Worm (Caenorhabditis elegans): ENCODE measurements around the gene M03F8.6.

The M03F8.6 gene

DNA sequence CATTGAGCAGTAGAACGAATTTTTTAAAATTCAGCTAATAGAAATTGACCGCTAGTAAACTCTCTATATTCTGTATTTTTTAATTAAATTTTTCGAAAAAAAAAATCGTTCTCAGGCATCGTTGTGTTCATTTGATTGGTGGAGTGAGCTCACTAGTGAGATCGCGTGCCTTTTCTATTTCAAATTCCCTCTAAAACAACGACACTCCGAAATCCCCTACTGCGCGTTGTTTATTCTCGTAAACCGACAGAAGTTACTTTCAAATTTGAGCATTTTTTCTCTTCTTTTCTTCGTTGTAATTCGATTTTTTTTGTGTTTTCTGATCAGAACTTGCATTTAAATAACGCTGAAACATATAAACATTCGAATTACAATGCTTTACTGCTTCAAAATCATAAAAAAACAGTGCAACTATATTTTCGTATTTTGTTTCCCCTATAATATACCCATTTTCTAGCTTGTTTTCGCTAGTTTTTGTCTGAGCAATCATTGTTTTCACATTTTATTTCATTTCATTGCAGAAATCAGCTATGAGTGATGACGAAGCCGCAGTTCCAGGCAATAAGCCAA, 15.1 kb downstream of the M03F8.6 start, which contains the start of gene syf-3:
Gene syf-3, plus strand, starts transcription at position 520 of the 570 bp plus-strand sequence.
- TF ChIP-seq nhr-25 (tag; optimal IDR thresholded peaks at IDR 0.05) (no peak), gmeb-1 (tag; optimal IDR thresholded peaks at IDR 0.05) (peak; percentile 99), ZK546.5 (tag; optimal IDR thresholded peaks at IDR 0.05) (no peak), unc-55 (GFP tag; optimal IDR thresholded peaks at IDR 0.05) (peak; percentile 76), lsy-2 (tag; optimal IDR thresholded peaks at IDR 0.05) (peak; percentile 69 to 73), crh-2 (tag; optimal IDR thresholded peaks at IDR 0.05) (peak; percentile 18), nhr-21 (tag; optimal IDR thresholded peaks at IDR 0.05) (no peak), sma-3 (GFP tag; optimal IDR thresholded peaks at IDR 0.05) (peak; percentile 24), C34F6.9 (tag; optimal IDR thresholded peaks at IDR 0.05) (peak; percentile 60), R02D3.7 (tag; optimal IDR thresholded peaks at IDR 0.05) (peak; percentile 63)

DNA sequence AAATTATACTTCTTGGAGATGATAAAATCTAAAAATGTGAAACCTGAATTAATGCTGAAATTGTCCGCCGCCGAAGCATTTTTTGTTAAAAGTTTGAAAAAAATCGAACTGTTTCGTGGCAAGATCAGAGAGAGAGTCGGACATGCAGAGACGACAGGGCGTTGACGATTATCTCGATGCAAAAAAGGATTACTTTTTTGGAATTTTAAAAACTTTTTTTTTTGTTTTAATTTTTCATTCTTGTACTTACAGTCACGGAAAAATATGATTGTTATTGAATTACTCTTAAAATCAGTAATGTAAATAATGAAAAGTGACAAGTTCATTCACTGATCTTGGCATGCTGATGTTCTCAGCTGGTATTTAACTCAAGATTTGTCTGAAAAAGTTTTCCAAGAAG, 18.0 kb downstream of the M03F8.6 start, which contains the start of the genes M03F8.5 and M03F8.7:
Gene M03F8.5, minus strand, starts transcription at position 101 of the 400 bp plus-strand sequence.
Gene M03F8.7, plus strand, starts transcription at position 249 of the 400 bp plus-strand sequence.
- TF ChIP-seq skn-1 (tag; optimal IDR thresholded peaks at IDR 0.05) (no peak), R02D3.7 (tag; optimal IDR thresholded peaks at IDR 0.05) (no peak), nhr-6 (tag; optimal IDR thresholded peaks at IDR 0.05) (no peak), lin-11 (tag; optimal IDR thresholded peaks at IDR 0.05) (no peak), egl-27 (tag; optimal IDR thresholded peaks at IDR 0.05) (no peak), ztf-1 (GFP tag; conservative IDR thresholded peaks at IDR 0.05) (no peak), crh-2 (tag; optimal IDR thresholded peaks at IDR 0.05) (no peak), mab-5 (tag; optimal IDR thresholded peaks at IDR 0.05) (no peak), ztf-11 (tag; optimal IDR thresholded peaks at IDR 0.05) (no peak), ztf-4 (tag; optimal IDR thresholded peaks at IDR 0.05) (no peak), elt-1 (tag; optimal IDR thresholded peaks at IDR 0.05) (no peak), peb-1 (tag; optimal IDR thresholded peaks at IDR 0.05) (no peak), mdl-1 (tag; optimal IDR thresholded peaks at IDR 0.05) (no peak), fos-1 (tag; optimal IDR thresholded peaks at IDR 0.05) (no peak), sma-9 (GFP tag; optimal IDR thresholded peaks at IDR 0.05) (no peak), sma-9 (tag; optimal IDR thresholded peaks at IDR 0.05) (no peak), nhr-129 (tag; optimal IDR thresholded peaks at IDR 0.05) (no peak), lin-39 (tag; optimal IDR thresholded peaks at IDR 0.05) (no peak), elt-3 (tag; optimal IDR thresholded peaks at IDR 0.05) (no peak)

DNA sequence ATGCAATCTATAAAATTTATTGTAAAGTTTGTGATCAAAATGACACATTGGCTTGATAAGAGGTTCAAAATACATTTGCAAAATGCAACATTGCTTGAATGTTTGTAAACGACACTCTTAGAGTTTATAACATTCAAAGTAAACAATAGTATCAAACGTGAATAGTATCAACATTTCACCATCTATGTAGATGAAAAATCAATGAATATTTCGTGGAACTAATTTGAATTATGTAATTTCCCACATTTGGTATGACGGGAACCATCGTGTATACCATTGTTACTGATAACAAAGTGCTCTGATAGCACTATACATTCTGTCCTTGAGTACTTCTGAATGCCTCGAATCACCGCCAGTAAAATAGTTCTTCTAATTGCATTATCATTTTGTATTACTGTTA, 24.1 kb downstream of the M03F8.6 start, which contains the start of gene galt-1:
Gene galt-1, plus strand, starts transcription at position 318 of the 400 bp plus-strand sequence.
- TF ChIP-seq mdl-1 (tag; optimal IDR thresholded peaks at IDR 0.05) = no peak
- TF ChIP-seq gmeb-1 (tag; optimal IDR thresholded peaks at IDR 0.05) = peak; percentile 0
- no peak for TF ChIP-seq unc-62 (GFP tag; optimal IDR thresholded peaks at IDR 0.05)
- TF ChIP-seq fos-1 (tag; optimal IDR thresholded peaks at IDR 0.05) = peak; percentile 50
- no peak for TF ChIP-seq nhr-11 (tag; optimal IDR thresholded peaks at IDR 0.05)
- peak; percentile 17 for TF ChIP-seq crh-2 (tag; optimal IDR thresholded peaks at IDR 0.05)
- no peak for TF ChIP-seq alr-1 (tag; optimal IDR thresholded peaks at IDR 0.05)

DNA sequence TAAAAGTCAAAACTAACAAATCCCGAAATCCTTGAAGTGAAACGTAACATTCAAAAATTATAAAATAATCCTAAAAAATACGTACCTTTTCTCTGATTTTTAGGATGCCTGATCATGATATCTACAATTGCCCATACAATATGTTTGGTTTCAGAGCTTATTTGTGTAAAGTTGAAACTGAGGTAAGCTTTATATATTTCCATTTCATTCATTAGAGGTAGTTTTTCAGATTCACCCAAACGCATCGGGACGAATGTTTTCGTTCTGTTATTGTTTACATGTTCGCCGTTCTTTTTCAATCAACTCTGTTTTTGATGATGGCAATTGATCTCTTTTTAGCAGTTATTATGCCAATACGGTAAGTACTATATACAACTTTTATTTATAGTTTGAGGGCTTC, 26.6 kb downstream of the M03F8.6 start:
- no peak for TF ChIP-seq nhr-11 (tag; optimal IDR thresholded peaks at IDR 0.05)
- TF ChIP-seq elt-1 (tag; optimal IDR thresholded peaks at IDR 0.05) = no peak
- TF ChIP-seq lin-13 (GFP tag; optimal IDR thresholded peaks at IDR 0.05) = no peak
- no peak for TF ChIP-seq ceh-82 (tag; optimal IDR thresholded peaks at IDR 0.05)
- no peak for TF ChIP-seq R02D3.7 (tag; optimal IDR thresholded peaks at IDR 0.05)
- TF ChIP-seq ztf-4 (tag; optimal IDR thresholded peaks at IDR 0.05) = no peak
- no peak for TF ChIP-seq lin-11 (tag; optimal IDR thresholded peaks at IDR 0.05)
- no peak for TF ChIP-seq ztf-11 (tag; optimal IDR thresholded peaks at IDR 0.05)

DNA sequence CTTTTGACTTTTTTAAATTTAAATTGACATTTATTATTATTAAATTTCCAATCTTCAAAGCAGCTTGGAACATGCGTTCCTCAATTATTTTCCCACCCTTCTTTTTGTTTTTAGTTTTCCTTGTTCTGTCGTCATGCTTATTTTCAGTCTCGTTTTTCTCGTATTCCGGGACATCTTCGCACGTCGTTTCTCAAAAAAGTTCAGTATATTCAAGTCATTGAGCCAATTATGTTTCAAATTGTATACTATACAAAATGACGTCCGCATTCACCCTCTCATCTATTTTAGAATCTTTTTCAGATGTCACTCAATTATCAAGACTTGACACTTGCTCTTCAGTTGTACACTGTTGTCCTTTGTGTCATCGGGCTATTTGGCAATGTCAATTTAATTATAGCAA, 27.3 kb downstream of the M03F8.6 start, which contains the start of gene srsx-17:
Gene srsx-17, plus strand, starts transcription at position 301 of the 400 bp plus-strand sequence.
- TF ChIP-seq ceh-16 (tag; optimal IDR thresholded peaks at IDR 0.05) (no peak), mdl-1 (tag; optimal IDR thresholded peaks at IDR 0.05) (no peak), elt-1 (tag; optimal IDR thresholded peaks at IDR 0.05) (no peak), Y55F3AM.14 (GFP tag; optimal IDR thresholded peaks at IDR 0.05) (no peak), C34F6.9 (tag; optimal IDR thresholded peaks at IDR 0.05) (no peak), ama-1 (optimal IDR thresholded peaks at IDR 0.05) (no peak), nhr-21 (tag; optimal IDR thresholded peaks at IDR 0.05) (no peak), lin-39 (tag; optimal IDR thresholded peaks at IDR 0.05) (no peak), unc-39 (tag; optimal IDR thresholded peaks at IDR 0.05) (no peak), nhr-10 (tag; optimal IDR thresholded peaks at IDR 0.05) (no peak), aly-2 (tag; optimal IDR thresholded peaks at IDR 0.05) (no peak), skn-1 (tag; optimal IDR thresholded peaks at IDR 0.05) (no peak), crh-2 (tag; optimal IDR thresholded peaks at IDR 0.05) (no peak), peb-1 (tag; optimal IDR thresholded peaks at IDR 0.05) (no peak), nhr-129 (tag; optimal IDR thresholded peaks at IDR 0.05) (no peak), nhr-6 (tag; optimal IDR thresholded peaks at IDR 0.05) (no peak), ztf-4 (tag; optimal IDR thresholded peaks at IDR 0.05) (no peak)
